Worm (Caenorhabditis elegans) whole organism, L2 larva: ENCODE results near the gene C01C4.2.

Experiments
- C34F6.9 ChIP-seq: fragments of 150-350 bp; optimal IDR thresholded peaks from 2 replicates; lab custom pipeline; 2014; ENCODE audit warnings: missing biosample characterization, missing genetic modification characterization
- F13H6.1 ChIP-seq: sonication (generic microtip); optimal IDR thresholded peaks from 2 replicates; lab custom pipeline; 2016; ENCODE audit warnings: missing genetic modification characterization, missing compliant biosample characterization
- Y55F3AM.14 ChIP-seq: fragments of 200-800 bp; sonication (Bioruptor generic); optimal IDR thresholded peaks from 2 replicates; lab custom pipeline; 2018; ENCODE audit warnings: mild to moderate bottlenecking, missing genetic modification characterization, missing compliant biosample characterization
- alr-1 ChIP-seq: fragments of 150-350 bp; optimal IDR thresholded peaks from 2 replicates; lab custom pipeline; 2014; ENCODE audit warnings: missing biosample characterization, missing genetic modification characterization
- blmp-1 ChIP-seq: sonication (generic microtip); optimal IDR thresholded peaks from 2 replicates; lab custom pipeline; 2017; ENCODE audit warnings: missing genetic modification characterization, mild to moderate bottlenecking, missing compliant biosample characterization, antibody characterized with exemption, moderate library complexity; ENCODE audit not compliant: insufficient read depth
- ceh-16 ChIP-seq: fragments of 150-350 bp; optimal IDR thresholded peaks from 2 replicates; lab custom pipeline; 2014; ENCODE audit warnings: missing biosample characterization, missing genetic modification characterization
- crh-2 ChIP-seq: sonication (generic microtip); optimal IDR thresholded peaks from 2 replicates; lab custom pipeline; 2017; ENCODE audit warnings: missing biosample characterization, missing genetic modification characterization
- dmd-4 ChIP-seq: sonication (generic microtip); optimal IDR thresholded peaks from 2 replicates; lab custom pipeline; 2017; ENCODE audit warnings: missing biosample characterization, missing genetic modification characterization
- egl-27 ChIP-seq: sonication (generic microtip); optimal IDR thresholded peaks from 3 replicates; lab custom pipeline; 2017; ENCODE audit warnings: missing biosample characterization, missing genetic modification reagents, missing genetic modification characterization
- elt-1 ChIP-seq: fragments of 150-350 bp; optimal IDR thresholded peaks from 2 replicates; lab custom pipeline; 2014; ENCODE audit warnings: missing biosample characterization, missing genetic modification characterization
- elt-3 ChIP-seq: sonication (generic microtip); optimal IDR thresholded peaks from 2 replicates; lab custom pipeline; 2017; ENCODE audit warnings: missing biosample characterization, missing genetic modification characterization
- lin-13 ChIP-seq: fragments of 150-350 bp; optimal IDR thresholded peaks from 2 replicates; lab custom pipeline; 2014; ENCODE audit warnings: missing biosample characterization, missing genetic modification reagents, missing genetic modification characterization
- lin-39 ChIP-seq: fragments of 150-350 bp; optimal IDR thresholded peaks from 2 replicates; lab custom pipeline; 2014; ENCODE audit warnings: missing biosample characterization, missing genetic modification reagents, missing genetic modification characterization
- lsy-2 ChIP-seq, 2 experiments: fragments of 150-350 bp in 1 of 2; sonication (generic microtip) in 1 of 2; optimal IDR thresholded peaks; 2 replicates each; lab custom pipeline; 2014 to 2017; ENCODE audit warnings: missing biosample characterization in 2 of 2, missing genetic modification characterization in 2 of 2
- mbf-1 ChIP-seq: sonication (generic microtip); optimal IDR thresholded peaks from 2 replicates; lab custom pipeline; 2017; ENCODE audit warnings: missing biosample characterization, missing genetic modification characterization
- nhr-10 ChIP-seq: sonication (generic microtip); optimal IDR thresholded peaks from 2 replicates; lab custom pipeline; 2017; ENCODE audit warnings: missing biosample characterization, missing genetic modification characterization
- nhr-11 ChIP-seq: fragments of 150-350 bp; optimal IDR thresholded peaks from 2 replicates; lab custom pipeline; 2014; ENCODE audit warnings: missing biosample characterization, missing genetic modification characterization
- nhr-12 ChIP-seq: fragments of 150-350 bp; optimal IDR thresholded peaks from 2 replicates; lab custom pipeline; 2014; ENCODE audit warnings: missing biosample characterization, missing genetic modification characterization
- nhr-129 ChIP-seq: fragments of 150-350 bp; optimal IDR thresholded peaks from 2 replicates; lab custom pipeline; 2014; ENCODE audit warnings: missing biosample characterization, missing genetic modification characterization
- nhr-21 ChIP-seq: fragments of 150-350 bp; optimal IDR thresholded peaks from 2 replicates; lab custom pipeline; 2014; ENCODE audit warnings: missing biosample characterization, missing genetic modification characterization
- nhr-23 ChIP-seq: fragments of 150-350 bp; optimal IDR thresholded peaks from 2 replicates; lab custom pipeline; 2014; ENCODE audit warnings: missing biosample characterization, missing genetic modification reagents, missing genetic modification characterization
- nhr-237 ChIP-seq: fragments of 150-350 bp; optimal IDR thresholded peaks from 2 replicates; lab custom pipeline; 2014; ENCODE audit warnings: missing biosample characterization, missing genetic modification characterization
- nhr-25 ChIP-seq: fragments of 150-350 bp; sonication (generic microtip); optimal IDR thresholded peaks from 3 replicates; lab custom pipeline; 2014; ENCODE audit warnings: missing biosample characterization, missing genetic modification characterization
- nhr-6 ChIP-seq: fragments of 150-350 bp; optimal IDR thresholded peaks from 2 replicates; lab custom pipeline; 2014; ENCODE audit warnings: missing biosample characterization, missing genetic modification characterization
- peb-1 ChIP-seq: fragments of 150-350 bp; optimal IDR thresholded peaks from 2 replicates; lab custom pipeline; 2014; ENCODE audit warnings: missing biosample characterization, missing genetic modification characterization
- sma-3 ChIP-seq: sonication (generic microtip); optimal IDR thresholded peaks from 2 replicates; lab custom pipeline; 2016; ENCODE audit warnings: missing genetic modification reagents, missing genetic modification characterization, missing compliant biosample characterization
- sma-9 ChIP-seq, 2 experiments: fragments of 150-350 bp in 1 of 2; sonication (generic microtip) in 1 of 2; optimal IDR thresholded peaks; 2 replicates each; lab custom pipeline; 2014 to 2016; ENCODE audit warnings: missing genetic modification characterization in 2 of 2, mild to moderate bottlenecking in 1 of 2, missing biosample characterization in 1 of 2, missing compliant biosample characterization in 1 of 2, missing genetic modification reagents in 1 of 2, moderate library complexity in 1 of 2
- snpc-4 ChIP-seq: fragments of 150-350 bp; optimal IDR thresholded peaks from 2 replicates; lab custom pipeline; 2014; ENCODE audit warnings: missing biosample characterization, missing genetic modification characterization
- unc-39 ChIP-seq: fragments of 150-350 bp; optimal IDR thresholded peaks from 2 replicates; lab custom pipeline; 2014; ENCODE audit warnings: missing biosample characterization, missing genetic modification characterization
- unc-62 ChIP-seq: fragments of 150-350 bp; optimal IDR thresholded peaks from 2 replicates; lab custom pipeline; 2014; ENCODE audit warnings: missing biosample characterization, missing genetic modification reagents, missing genetic modification characterization
- zag-1 ChIP-seq: fragments of 150-350 bp; optimal IDR thresholded peaks from 2 replicates; lab custom pipeline; 2014; ENCODE audit warnings: missing biosample characterization, missing genetic modification characterization
- ztf-1 ChIP-seq: fragments of 200-800 bp; sonication (Bioruptor generic); conservative IDR thresholded peaks from 2 replicates; pipeline ENCODE4 v1.3.6; 2022; ENCODE audit warnings: missing genetic modification characterization, missing compliant biosample characterization
- ztf-11 ChIP-seq: sonication (generic microtip); optimal IDR thresholded peaks from 2 replicates; lab custom pipeline; 2017; ENCODE audit warnings: missing biosample characterization, missing genetic modification characterization
- ztf-4 ChIP-seq: fragments of 150-350 bp; optimal IDR thresholded peaks from 2 replicates; lab custom pipeline; 2014; ENCODE audit warnings: missing biosample characterization, missing genetic modification characterization

C01C4.2 gene

ce11 chrX:3680544-3681214, 34.2 kb upstream of the C01C4.2 start, which contains the start of gene tsp-17:
TSS of gene tsp-17 (plus strand) at chrX:3681164.
- no peak for TF ChIP-seq elt-1 (tag; lab: Kevin White, UChicago)
- peak; percentile 25 for TF ChIP-seq nhr-129 (tag; lab: Kevin White, UChicago)

ce11 chrX:3683060-3683459, 31.8 kb upstream of the C01C4.2 start:
- TF ChIP-seq dmd-4 (tag; lab: Kevin White, UChicago): no peak
- TF ChIP-seq elt-1 (tag; lab: Kevin White, UChicago): no peak
- no peak for TF ChIP-seq Y55F3AM.14 (GFP tag; lab: Kevin White, UChicago)
- no peak for TF ChIP-seq nhr-25
- TF ChIP-seq nhr-12 (tag; lab: Kevin White, UChicago): no peak
- no peak for TF ChIP-seq lsy-2 (tag; optimal IDR thresholded peaks at IDR 0.05; lab: Kevin White, UChicago)
- TF ChIP-seq nhr-10 (tag; lab: Kevin White, UChicago): no peak
- no peak for TF ChIP-seq lin-39

- TF ChIP-seq zag-1 (tag; lab: Kevin White, UChicago) (no peak), dmd-4 (tag; lab: Kevin White, UChicago) (no peak), nhr-11 (tag; lab: Kevin White, UChicago) (no peak), egl-27 (no peak), nhr-10 (tag; lab: Kevin White, UChicago) (no peak), lin-13 (GFP tag; lab: Kevin White, UChicago) (no peak), crh-2 (tag; lab: Kevin White, UChicago) (no peak), F13H6.1 (tag; lab: Kevin White, UChicago) (no peak), sma-9 (GFP tag; optimal IDR thresholded peaks at IDR 0.05; lab: Kevin White, UChicago) (no peak), sma-9 (tag; optimal IDR thresholded peaks at IDR 0.05; lab: Kevin White, UChicago) (no peak), sma-3 (GFP tag; lab: Kevin White, UChicago) (no peak), peb-1 (tag; lab: Kevin White, UChicago) (no peak), unc-39 (no peak), nhr-6 (tag; lab: Kevin White, UChicago) (no peak), nhr-21 (tag; lab: Kevin White, UChicago) (no peak), ceh-16 (no peak), mbf-1 (tag; lab: Kevin White, UChicago) (no peak), blmp-1 (no peak), snpc-4 (no peak), unc-62 (GFP tag; lab: Kevin White, UChicago) (no peak)
These were observed 28.5 kb upstream of the C01C4.2 start for ce11 chrX:3686420-3686819.

- peak; percentile 13 for TF ChIP-seq sma-9 (GFP tag; optimal IDR thresholded peaks at IDR 0.05; lab: Kevin White, UChicago)
- TF ChIP-seq sma-9 (tag; optimal IDR thresholded peaks at IDR 0.05; lab: Kevin White, UChicago): no peak
- no peak for TF ChIP-seq zag-1 (tag; lab: Kevin White, UChicago)
- TF ChIP-seq C34F6.9 (tag; lab: Kevin White, UChicago): peak; percentile 0
- TF ChIP-seq ztf-11 (tag; lab: Kevin White, UChicago): no peak
- no peak for TF ChIP-seq nhr-23 (tag; lab: Kevin White, UChicago)
- no peak for TF ChIP-seq alr-1
- TF ChIP-seq ztf-1: no peak
- no peak for TF ChIP-seq egl-27
- peak; percentile 72 for TF ChIP-seq F13H6.1 (tag; lab: Kevin White, UChicago)
- TF ChIP-seq nhr-129 (tag; lab: Kevin White, UChicago): peak; percentile 26
- TF ChIP-seq mbf-1 (tag; lab: Kevin White, UChicago): no peak
- TF ChIP-seq, all 48 proteins: peak for 4
These were observed 25.7 kb upstream of the C01C4.2 start, which contains the start of gene tag-278 for ce11 chrX:3689155-3689719. TSS of gene tag-278 (minus strand) at chrX:3689205.

- TF ChIP-seq ztf-4 (tag; lab: Kevin White, UChicago) (no peak), elt-3 (no peak), elt-1 (tag; lab: Kevin White, UChicago) (no peak), dmd-4 (tag; lab: Kevin White, UChicago) (no peak), unc-62 (GFP tag; lab: Kevin White, UChicago) (no peak), nhr-23 (tag; lab: Kevin White, UChicago) (no peak), peb-1 (tag; lab: Kevin White, UChicago) (no peak), nhr-237 (no peak), crh-2 (tag; lab: Kevin White, UChicago) (no peak)
These were observed 25.1 kb upstream of the C01C4.2 start for ce11 chrX:3689802-3690201.
